Fruit fly (Drosophila melanogaster): ENCODE measurements around the gene CG45101.

Gene CG45101

dm6 chr3L:11061200-11061599, 3.6 kb upstream of the CG45101 start, which contains the start of the genes CG6321 and Blos2 (continued):
- TF ChIP-seq ase (GFP tag; IDR thresholded peaks at IDR 0.05) = peak; percentile 39; the same call in 1 of the 3 replicates
- TF ChIP-seq CG15011 (GFP tag; optimal IDR thresholded peaks at IDR 0.05) = peak; percentile 61
- TF ChIP-seq mam (GFP tag; optimal IDR thresholded peaks at IDR 0.05) = peak; percentile 23
- peak; percentile 64; the same call in 1 of the 3 replicates for TF ChIP-seq tgo (GFP tag; IDR thresholded peaks at IDR 0.05)
- TF ChIP-seq CG10431 (GFP tag; optimal IDR thresholded peaks at IDR 0.05) = no peak
- peak; percentile 40 for TF ChIP-seq CG5180 (GFP tag; optimal IDR thresholded peaks at IDR 0.05)
- no peak for TF ChIP-seq gt (GFP tag; IDR thresholded peaks at IDR 0.05)
- TF ChIP-seq ci (GFP tag; IDR thresholded peaks at IDR 0.05) = peak; percentile 57; the same call in 2 of the 3 replicates
- TF ChIP-seq fd102C (GFP tag; optimal IDR thresholded peaks at IDR 0.05) = no peak
- peak; percentile 87 for TF ChIP-seq Fer1 (GFP tag; optimal IDR thresholded peaks at IDR 0.05)
- TF ChIP-seq sqz (GFP tag; optimal IDR thresholded peaks at IDR 0.05) = peak; percentile 20
- TF ChIP-seq Ada2b (GFP tag; IDR thresholded peaks at IDR 0.05) = peak; percentile 60; the same call in 1 of the 2 replicates
- peak; percentile 68 for TF ChIP-seq CG15601 (tag; optimal IDR thresholded peaks at IDR 0.05)
- TF ChIP-seq B-H2 (GFP tag; optimal IDR thresholded peaks at IDR 0.05) = peak; percentile 48
- no peak for TF ChIP-seq hbn (GFP tag; IDR thresholded peaks at IDR 0.05; ENCODE audit: partially characterized antibody)
- peak; percentile 50 for TF ChIP-seq CG10654 (GFP tag; optimal IDR thresholded peaks at IDR 0.05)
- peak; percentile 65 for TF ChIP-seq Spps (tag; optimal IDR thresholded peaks at IDR 0.05)
- TF ChIP-seq tll (GFP tag; optimal IDR thresholded peaks at IDR 0.05) = no peak
- TF ChIP-seq CG12769 (tag; optimal IDR thresholded peaks at IDR 0.05) = peak; percentile 79
- no peak for TF ChIP-seq Sin3A (optimal IDR thresholded peaks at IDR 0.05)
- no peak for TF ChIP-seq CG10565 (GFP tag; optimal IDR thresholded peaks at IDR 0.05)
- TF ChIP-seq hth (optimal IDR thresholded peaks at IDR 0.05) = no peak
- TF ChIP-seq CG11695 (GFP tag; IDR thresholded peaks at IDR 0.05) = peak; percentile 82
- peak; percentile 79 for TF ChIP-seq Rfx (GFP tag; IDR thresholded peaks at IDR 0.05)
- peak; percentile 78 for TF ChIP-seq CG17568 (GFP tag; optimal IDR thresholded peaks at IDR 0.05)
- TF ChIP-seq sd (tag; optimal IDR thresholded peaks at IDR 0.05) = peak; percentile 67
- no peak for TF ChIP-seq CG14667 (GFP tag; IDR thresholded peaks at IDR 0.05)
- peak; percentile 42 for TF ChIP-seq chn (GFP tag; optimal IDR thresholded peaks at IDR 0.05)
- TF ChIP-seq CG3281 (GFP tag; optimal IDR thresholded peaks at IDR 0.05) = peak; percentile 86
- no peak for TF ChIP-seq Opbp (GFP tag; IDR thresholded peaks at IDR 0.05; ENCODE audit: partially characterized antibody)
- no peak for TF ChIP-seq CG42726 (GFP tag; IDR thresholded peaks at IDR 0.05; ENCODE audit: partially characterized antibody)
- TF ChIP-seq CG8388 (GFP tag; optimal IDR thresholded peaks at IDR 0.05) = peak; percentile 77
- no peak for TF ChIP-seq Optix (GFP tag; IDR thresholded peaks at IDR 0.05)
- TF ChIP-seq Dip3 (GFP tag; optimal IDR thresholded peaks at IDR 0.05) = peak; percentile 46
- peak; percentile 54 for TF ChIP-seq CG12744 (GFP tag; optimal IDR thresholded peaks at IDR 0.05)
- peak; percentile 34 for TF ChIP-seq CG4617 (GFP tag; optimal IDR thresholded peaks at IDR 0.05; ENCODE audit: borderline replicate concordance)
- TF ChIP-seq org-1 (GFP tag; optimal IDR thresholded peaks at IDR 0.05) = peak; percentile 63
- TF ChIP-seq sug (tag; optimal IDR thresholded peaks at IDR 0.05) = peak; percentile 79
- TF ChIP-seq HLH3B (GFP tag; IDR thresholded peaks at IDR 0.05) = peak; percentile 68
- TF ChIP-seq CG3407 (GFP tag; optimal IDR thresholded peaks at IDR 0.05) = peak; percentile 24
- no peak for TF ChIP-seq ro (GFP tag; IDR thresholded peaks at IDR 0.05)
- no peak for TF ChIP-seq CG7928 (GFP tag; optimal IDR thresholded peaks at IDR 0.05)
- TF ChIP-seq Sry-δ (GFP tag; optimal IDR thresholded peaks at IDR 0.05) = peak; percentile 2
- TF ChIP-seq CG11560 (tag; IDR thresholded peaks at IDR 0.05) = no peak
- TF ChIP-seq vnd (GFP tag; IDR thresholded peaks at IDR 0.05; ENCODE audit: partially characterized antibody) = no peak
- peak; percentile 3 for TF ChIP-seq CG1647 (GFP tag; optimal IDR thresholded peaks at IDR 0.05)
- TF ChIP-seq yki (optimal IDR thresholded peaks at IDR 0.05) = no peak
- TF ChIP-seq ap (GFP tag; IDR thresholded peaks at IDR 0.05) = peak; percentile 23; the same call in 1 of the 2 replicates
- TF ChIP-seq NK7.1 (GFP tag; optimal IDR thresholded peaks at IDR 0.05) = peak; percentile 25
- peak; percentile 55 for TF ChIP-seq ems (GFP tag; optimal IDR thresholded peaks at IDR 0.05)
- no peak for TF ChIP-seq pb (GFP tag; optimal IDR thresholded peaks at IDR 0.05)
- peak; percentile 64 for TF ChIP-seq CG9727 (GFP tag; optimal IDR thresholded peaks at IDR 0.05)

Data from whole organism, embryonic.